Worm (Caenorhabditis elegans): ENCODE results near the gene acp-1.

ce11 chrX:3401701-3402100, 16.4 kb upstream of the acp-1 start, which contains the start of gene C04F6.9:
- TF ChIP-seq ceh-48 (tag; optimal IDR thresholded peaks at IDR 0.05) (no peak), ztf-16 (tag; optimal IDR thresholded peaks at IDR 0.05) (no peak), hlh-30 (tag; optimal IDR thresholded peaks at IDR 0.05; ENCODE audit: insufficient read depth) (no peak), pqm-1 (tag; optimal IDR thresholded peaks at IDR 0.05) (no peak), ceh-2 (tag; optimal IDR thresholded peaks at IDR 0.05) (no peak), pha-4 (tag; optimal IDR thresholded peaks at IDR 0.05) (no peak), Y22D7AL.16 (tag; optimal IDR thresholded peaks at IDR 0.05) (no peak), F13H6.1 (tag; optimal IDR thresholded peaks at IDR 0.05) (no peak), pag-3 (tag; optimal IDR thresholded peaks at IDR 0.05; ENCODE audit: borderline replicate concordance) (no peak), ahr-1 (tag; optimal IDR thresholded peaks at IDR 0.05) (no peak), ceh-19 (GFP tag; optimal IDR thresholded peaks at IDR 0.05) (no peak), ceh-31 (tag; optimal IDR thresholded peaks at IDR 0.05) (no peak), tbx-2 (tag; optimal IDR thresholded peaks at IDR 0.05) (no peak)

Measured in whole organism, late embryonic.